Fruit fly (Drosophila melanogaster): ENCODE results near the gene CG31886.

dm6 chr2L:8975328-8975727 lies 16.5 kb upstream of the CG31886 start, which contains the start of gene CG9541:
- no peak for TF ChIP-seq jim (GFP tag; optimal IDR thresholded peaks at IDR 0.05)
- TF ChIP-seq usp (GFP tag; optimal IDR thresholded peaks at IDR 0.05) = no peak
- no peak for TF ChIP-seq dmrt93B (GFP tag; optimal IDR thresholded peaks at IDR 0.05)
- TF ChIP-seq fru (GFP tag; optimal IDR thresholded peaks at IDR 0.05) = no peak
- TF ChIP-seq Myc (optimal IDR thresholded peaks at IDR 0.05) = no peak
- no peak for TF ChIP-seq Hr78 (GFP tag; optimal IDR thresholded peaks at IDR 0.05)
- TF ChIP-seq Dif (GFP tag; optimal IDR thresholded peaks at IDR 0.05; ENCODE audit: partially characterized antibody) = no peak
- TF ChIP-seq sage (GFP tag; optimal IDR thresholded peaks at IDR 0.05) = no peak

Data from whole organism, wandering third instar larva.